Fruit fly (Drosophila melanogaster): ENCODE measurements around the gene CG33159.
A peak's percentile ranks its signal among the peaks of the same experiment; 100 is the strongest.

The CG33159 gene

DNA sequence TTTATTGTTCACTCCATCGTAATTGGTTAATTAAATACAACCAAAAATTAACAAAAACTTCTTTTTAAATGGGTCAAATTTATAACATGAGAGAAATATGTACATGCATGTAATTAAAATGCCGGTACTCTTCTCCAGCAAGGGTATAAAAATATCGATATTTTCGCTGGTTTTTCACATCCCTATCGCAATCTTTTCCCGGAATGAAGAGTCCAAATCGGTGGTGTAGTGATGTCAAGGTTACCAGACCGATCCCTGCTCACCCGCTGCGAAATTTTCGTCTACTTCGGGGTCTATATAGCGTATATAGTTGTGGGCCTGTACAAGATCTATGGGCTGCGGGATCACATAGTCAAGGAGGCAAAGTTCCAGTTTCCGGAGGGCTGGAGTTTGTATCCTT is 42.3 kb downstream of the CG33159 start, which contains the start of gene rasp:
Gene rasp (plus strand): TSS at position 213 of the 400 bp plus-strand sequence.
- TF ChIP-seq CG1621 (tag; optimal IDR thresholded peaks at IDR 0.05) (peak; percentile 90), CG9139 (GFP tag; optimal IDR thresholded peaks at IDR 0.05) (no peak)

DNA sequence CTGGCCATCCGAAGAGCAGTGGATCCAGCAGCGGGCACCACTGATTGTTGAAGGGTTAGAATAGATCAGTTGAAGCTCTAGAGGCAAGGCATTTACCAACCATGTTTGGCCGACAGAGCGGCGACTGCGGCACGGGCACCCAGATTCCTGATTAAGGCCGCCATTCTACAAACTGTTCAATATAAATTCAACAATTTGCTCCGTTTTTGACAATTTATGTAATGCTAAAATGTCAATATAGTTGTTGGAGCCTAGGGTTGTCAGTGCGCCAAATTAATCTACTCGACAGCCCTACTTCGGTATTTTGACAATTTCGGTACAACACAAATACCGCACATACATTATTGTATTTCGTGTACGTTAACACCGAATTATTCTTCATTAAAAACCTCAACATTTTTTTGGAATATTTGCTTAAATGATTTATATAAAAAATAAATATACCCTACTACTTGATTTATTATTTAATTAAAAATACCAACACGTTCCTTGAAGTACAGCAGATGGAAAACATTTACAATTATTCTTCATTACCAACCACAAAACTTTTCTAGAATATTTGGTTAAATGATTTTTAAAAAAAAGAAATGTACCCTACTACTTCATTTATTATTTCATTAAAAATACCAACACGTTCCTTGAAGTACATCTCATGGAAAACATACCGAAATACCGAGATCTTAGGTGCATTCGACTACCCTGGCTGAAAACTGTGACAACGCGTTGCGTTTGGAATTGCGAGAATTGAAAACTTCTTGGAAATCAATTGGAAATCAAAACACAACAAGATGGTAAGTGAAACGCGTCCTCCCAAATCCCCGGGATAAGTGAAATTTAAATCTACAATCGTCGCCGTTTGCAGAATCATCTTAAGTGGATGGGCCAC is 44.7 kb downstream of the CG33159 start, which contains the start of the genes ND-30 and CG15812:
Gene ND-30 (minus strand): TSS at position 270 of the 886 bp plus-strand sequence.
Gene CG15812 (plus strand): TSS at position 683 of the 886 bp plus-strand sequence.
- no peak for TF ChIP-seq Gug (GFP tag; IDR thresholded peaks at IDR 0.05)
- peak; percentile 21 for TF ChIP-seq cyc (GFP tag; optimal IDR thresholded peaks at IDR 0.05)
- TF ChIP-seq CG3032 (tag; optimal IDR thresholded peaks at IDR 0.05), result peak; percentile 14
- peak; percentile 48 for TF ChIP-seq esn (GFP tag; optimal IDR thresholded peaks at IDR 0.05)

DNA sequence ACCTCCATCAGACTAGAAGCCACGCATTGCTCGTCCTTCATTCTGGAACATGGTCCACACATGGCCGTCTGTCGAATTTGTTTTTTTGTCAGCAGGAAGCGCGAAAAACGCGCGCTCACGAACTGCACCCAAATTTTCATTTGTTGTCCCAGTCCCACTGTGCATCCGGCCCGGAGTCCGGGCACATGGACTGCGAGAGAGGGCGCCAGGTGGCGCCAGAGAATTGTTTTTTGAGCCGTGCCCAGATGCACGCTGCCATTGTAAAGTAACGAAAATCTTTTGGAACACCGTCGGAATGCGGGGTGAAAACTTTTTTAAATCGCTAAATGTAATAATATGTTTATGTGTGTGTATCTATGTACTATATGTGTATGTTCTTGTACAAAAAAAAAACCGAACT is 46.6 kb downstream of the CG33159 start:
- TF ChIP-seq CG3032 (tag; optimal IDR thresholded peaks at IDR 0.05), result no peak
- no peak for TF ChIP-seq Sox14 (GFP tag; optimal IDR thresholded peaks at IDR 0.05)
- no peak for TF ChIP-seq Ets21C (GFP tag; optimal IDR thresholded peaks at IDR 0.05)
- TF ChIP-seq Sox102F (GFP tag; optimal IDR thresholded peaks at IDR 0.05), result no peak
- TF ChIP-seq Lpt (GFP tag; optimal IDR thresholded peaks at IDR 0.05), result no peak
- TF ChIP-seq eg (GFP tag; IDR thresholded peaks at IDR 0.05), result no peak
- TF ChIP-seq fd85E (GFP tag; optimal IDR thresholded peaks at IDR 0.05), result no peak
- TF ChIP-seq CG8319 (GFP tag; optimal IDR thresholded peaks at IDR 0.05), result no peak
- no peak for TF ChIP-seq ss (GFP tag; optimal IDR thresholded peaks at IDR 0.05)
- TF ChIP-seq CG1621 (tag; optimal IDR thresholded peaks at IDR 0.05), result no peak
- no peak for TF ChIP-seq CG6808 (GFP tag; optimal IDR thresholded peaks at IDR 0.05)
- TF ChIP-seq CG8119 (GFP tag; IDR thresholded peaks at IDR 0.05), result no peak
- TF ChIP-seq dac (GFP tag; optimal IDR thresholded peaks at IDR 0.05), result no peak
